Worm (Caenorhabditis elegans) whole organism, mixed stage, embryonic: ENCODE measurements around the gene W04G3.5.

Experiments
- M03D4.4 ChIP-seq: sonication (generic microtip); optimal IDR thresholded peaks from 2 replicates; lab custom pipeline; 2017; ENCODE audit warnings: mild to moderate bottlenecking, missing genetic modification characterization, missing compliant biosample characterization
- bed-3 ChIP-seq: fragments of 200-800 bp; sonication (Bioruptor generic); optimal IDR thresholded peaks from 3 replicates; lab custom pipeline; 2018; ENCODE audit warnings: mild to moderate bottlenecking, missing genetic modification characterization, moderate library complexity, missing compliant biosample characterization
- blmp-1 ChIP-seq: fragments of 150-350 bp; optimal IDR thresholded peaks from 2 replicates; lab custom pipeline; 2014; ENCODE audit warnings: missing biosample characterization, missing genetic modification characterization
- ceh-43 ChIP-seq: fragments of 200-800 bp; sonication (Bioruptor generic); optimal IDR thresholded peaks from 2 replicates; lab custom pipeline; 2018; ENCODE audit warnings: mild to moderate bottlenecking, missing genetic modification characterization, moderate library complexity, missing compliant biosample characterization
- ceh-83 ChIP-seq: fragments of 200-800 bp; sonication (Bioruptor generic); optimal IDR thresholded peaks from 2 replicates; lab custom pipeline; 2018; ENCODE audit warnings: mild to moderate bottlenecking, missing genetic modification characterization, missing compliant biosample characterization
- ces-1 ChIP-seq: fragments of 150-350 bp; optimal IDR thresholded peaks from 2 replicates; lab custom pipeline; 2014; ENCODE audit warnings: missing biosample characterization, missing genetic modification reagents, missing genetic modification characterization
- cnd-1 ChIP-seq: fragments of 200-800 bp; sonication (Bioruptor generic); optimal IDR thresholded peaks from 2 replicates; lab custom pipeline; 2018; ENCODE audit warnings: mild to moderate bottlenecking, missing genetic modification characterization, missing compliant biosample characterization
- drap-1 ChIP-seq: fragments of 200-800 bp; sonication (Bioruptor generic); optimal IDR thresholded peaks from 3 replicates; lab custom pipeline; 2018; ENCODE audit warnings: mild to moderate bottlenecking, missing genetic modification characterization, missing compliant biosample characterization
- elt-1 ChIP-seq: sonication (generic microtip); optimal IDR thresholded peaks from 2 replicates; lab custom pipeline; 2017; ENCODE audit warnings: missing genetic modification characterization, mild to moderate bottlenecking, missing compliant biosample characterization, antibody characterized with exemption, moderate library complexity, borderline replicate concordance; ENCODE audit not compliant: insufficient read depth
- elt-3 ChIP-seq: fragments of 150-350 bp; optimal IDR thresholded peaks from 2 replicates; lab custom pipeline; 2014; ENCODE audit warnings: missing biosample characterization, missing genetic modification characterization
- ham-2 ChIP-seq: fragments of 200-800 bp; sonication (Bioruptor generic); optimal IDR thresholded peaks from 2 replicates; lab custom pipeline; 2018; ENCODE audit warnings: mild to moderate bottlenecking, missing genetic modification characterization, missing compliant biosample characterization
- hlh-1 ChIP-seq: fragments of 150-350 bp; optimal IDR thresholded peaks from 2 replicates; lab custom pipeline; 2014; ENCODE audit warnings: missing biosample characterization, missing genetic modification reagents, missing genetic modification characterization
- lin-13 ChIP-seq: fragments of 150-350 bp; optimal IDR thresholded peaks from 2 replicates; lab custom pipeline; 2014; ENCODE audit warnings: missing biosample characterization, missing genetic modification characterization
- mep-1 ChIP-seq: fragments of 150-350 bp; optimal IDR thresholded peaks from 2 replicates; lab custom pipeline; 2017; ENCODE audit warnings: missing biosample characterization, missing genetic modification reagents, missing genetic modification characterization, inconsistent platforms
- mls-2 ChIP-seq: sonication (generic microtip); optimal IDR thresholded peaks from 2 replicates; lab custom pipeline; 2016; ENCODE audit warnings: mild to moderate bottlenecking, missing genetic modification characterization, moderate library complexity, missing compliant biosample characterization
- nhr-12 ChIP-seq: fragments of 150-350 bp; optimal IDR thresholded peaks from 2 replicates; lab custom pipeline; 2014; ENCODE audit warnings: missing biosample characterization, missing genetic modification characterization
- nhr-28 ChIP-seq: fragments of 150-350 bp; optimal IDR thresholded peaks from 2 replicates; lab custom pipeline; 2014; ENCODE audit warnings: missing biosample characterization, missing genetic modification characterization
- nhr-76 ChIP-seq: sonication (generic microtip); optimal IDR thresholded peaks from 2 replicates; lab custom pipeline; 2017; ENCODE audit warnings: missing biosample characterization, missing genetic modification characterization
- pha-4 ChIP-seq: fragments of 150-350 bp; optimal IDR thresholded peaks from 2 replicates; lab custom pipeline; 2018; ENCODE audit warnings: missing biosample characterization, missing genetic modification reagents, missing genetic modification characterization
- sem-2 ChIP-seq: fragments of 200-800 bp; sonication (Bioruptor generic); optimal IDR thresholded peaks from 2 replicates; lab custom pipeline; 2018; ENCODE audit warnings: mild to moderate bottlenecking, missing genetic modification characterization, missing compliant biosample characterization
- sptf-1 ChIP-seq: sonication (generic microtip); optimal IDR thresholded peaks from 2 replicates; lab custom pipeline; 2017; ENCODE audit warnings: mild to moderate bottlenecking, missing genetic modification characterization, moderate library complexity, missing compliant biosample characterization
- unc-39 ChIP-seq: fragments of 150-350 bp; optimal IDR thresholded peaks from 2 replicates; lab custom pipeline; 2014; ENCODE audit warnings: missing biosample characterization, missing genetic modification characterization
- unc-62 ChIP-seq: fragments of 150-350 bp; optimal IDR thresholded peaks from 2 replicates; lab custom pipeline; 2014; ENCODE audit warnings: missing biosample characterization, missing genetic modification reagents, missing genetic modification characterization
- ztf-11 ChIP-seq: fragments of 150-350 bp; optimal IDR thresholded peaks from 2 replicates; lab custom pipeline; 2014; ENCODE audit warnings: missing biosample characterization, missing genetic modification characterization

The W04G3.5 gene

DNA sequence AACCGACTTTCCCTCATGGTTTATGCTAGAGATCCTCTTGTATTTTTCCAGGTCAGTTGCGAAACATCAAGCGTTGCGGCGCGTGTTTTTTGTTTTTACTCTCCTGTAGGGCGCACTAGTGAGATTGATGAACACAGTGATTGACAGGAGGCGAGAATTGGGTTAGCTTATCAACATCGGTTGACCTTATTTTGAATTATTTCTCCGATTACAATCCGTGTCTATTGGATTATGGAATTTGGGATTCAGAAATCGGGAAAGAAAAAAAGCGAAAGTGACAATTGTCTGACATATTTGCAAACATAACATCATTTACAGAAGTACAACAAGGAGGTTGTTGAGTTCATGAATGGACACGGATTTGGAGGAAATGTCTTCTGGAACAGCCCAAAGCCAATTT, 12.5 kb upstream of the W04G3.5 start:
- TF ChIP-seq unc-62 (GFP tag; lab: Kevin White, UChicago), result peak; percentile 55
- no peak for TF ChIP-seq ham-2 (GFP tag; lab: Kevin White, UChicago)
- TF ChIP-seq hlh-1 (tag; lab: Kevin White, UChicago), result no peak
- TF ChIP-seq blmp-1, result peak; percentile 59
- no peak for TF ChIP-seq nhr-28 (tag; lab: Kevin White, UChicago)
- TF ChIP-seq ceh-83, result no peak

DNA sequence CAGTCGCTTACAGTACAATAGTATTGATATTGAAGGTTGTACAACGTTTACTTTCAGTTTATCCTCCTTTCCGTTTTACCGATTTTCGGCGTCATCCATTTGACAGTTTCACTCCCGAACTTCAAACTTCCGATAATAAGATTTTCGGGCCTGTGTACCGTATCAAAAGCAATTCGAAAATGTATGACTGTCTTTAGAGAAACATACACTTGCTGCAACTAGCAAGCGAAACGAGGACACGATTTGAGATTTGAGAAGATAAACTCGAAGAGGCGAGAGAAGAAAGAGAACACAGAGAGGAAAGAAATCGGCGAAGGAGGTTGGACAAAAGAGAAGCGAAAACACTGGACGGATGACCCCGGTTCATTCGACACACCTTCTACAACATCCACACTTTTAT, 11.6 kb upstream of the W04G3.5 start, which contains the start of gene lpr-5:
Gene lpr-5, plus strand, starts transcription at position 220 of the 400 bp plus-strand sequence.
- TF ChIP-seq bed-3 (GFP tag; lab: Kevin White, UChicago) (no peak), ham-2 (GFP tag; lab: Kevin White, UChicago) (peak; percentile 9), cnd-1 (tag; lab: Kevin White, UChicago) (no peak), blmp-1 (peak; percentile 4)
- TF ChIP-seq, all 35 proteins: peak for 2

DNA sequence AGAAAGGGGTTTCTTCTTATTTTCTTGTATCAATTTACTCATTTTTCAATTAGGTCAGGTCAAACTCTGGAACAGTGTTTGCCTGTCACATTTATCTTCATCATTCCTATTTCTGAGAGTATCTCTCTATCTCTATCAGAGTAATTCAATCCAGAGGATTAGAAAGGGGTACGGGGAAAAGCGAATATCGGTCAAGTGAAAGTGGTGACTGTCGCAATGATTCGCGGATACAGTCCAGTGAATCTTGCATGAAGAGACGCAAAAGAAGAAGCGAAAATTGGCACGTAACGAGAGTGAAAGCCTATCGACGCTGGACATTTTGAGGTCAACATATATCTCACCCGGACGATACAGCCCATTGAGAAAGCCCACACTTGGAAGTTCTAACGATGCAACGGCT, 8.7 kb upstream of the W04G3.5 start, which contains the start of gene lpr-4:
Gene lpr-4, plus strand, starts transcription at position 328 of the 400 bp plus-strand sequence.
- TF ChIP-seq elt-1 (peak; percentile 5), ham-2 (GFP tag; lab: Kevin White, UChicago) (peak; percentile 83), bed-3 (GFP tag; lab: Kevin White, UChicago) (no peak), elt-3 (peak; percentile 57), unc-62 (GFP tag; lab: Kevin White, UChicago) (peak; percentile 57), M03D4.4 (no peak), blmp-1 (peak; percentile 98)

DNA sequence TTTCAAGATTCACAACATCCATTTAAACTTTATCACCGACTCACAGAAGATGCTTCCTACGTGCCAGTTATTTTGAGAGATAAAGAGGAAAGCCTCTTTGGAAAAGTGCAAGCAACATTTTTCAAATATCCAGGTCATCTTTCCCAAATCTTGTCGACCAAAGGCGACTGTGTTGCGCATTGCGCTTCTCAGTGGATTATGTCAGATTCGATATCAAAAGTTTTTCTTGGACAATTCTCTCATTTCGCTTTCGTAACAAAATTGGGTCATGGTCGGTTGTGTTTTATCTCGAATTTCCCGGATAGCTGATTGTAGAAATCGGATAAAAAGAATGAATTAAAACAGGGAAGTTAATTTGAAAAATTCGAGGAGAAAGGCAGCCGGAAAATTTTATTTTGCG, 6.2 kb upstream of the W04G3.5 start:
- TF ChIP-seq sptf-1 (tag; lab: Kevin White, UChicago), result no peak
- TF ChIP-seq mep-1 (tag; lab: Kevin White, UChicago), result no peak
- peak; percentile 5 for TF ChIP-seq elt-1
- TF ChIP-seq unc-62 (GFP tag; lab: Kevin White, UChicago), result no peak
- TF ChIP-seq hlh-1 (tag; lab: Kevin White, UChicago), result no peak
- peak; percentile 33 for TF ChIP-seq ham-2 (GFP tag; lab: Kevin White, UChicago)
- TF ChIP-seq ces-1, result no peak
- peak; percentile 44 for TF ChIP-seq blmp-1
- no peak for TF ChIP-seq drap-1 (GFP tag; lab: Kevin White, UChicago)
- TF ChIP-seq nhr-76 (tag; lab: Kevin White, UChicago), result no peak

DNA sequence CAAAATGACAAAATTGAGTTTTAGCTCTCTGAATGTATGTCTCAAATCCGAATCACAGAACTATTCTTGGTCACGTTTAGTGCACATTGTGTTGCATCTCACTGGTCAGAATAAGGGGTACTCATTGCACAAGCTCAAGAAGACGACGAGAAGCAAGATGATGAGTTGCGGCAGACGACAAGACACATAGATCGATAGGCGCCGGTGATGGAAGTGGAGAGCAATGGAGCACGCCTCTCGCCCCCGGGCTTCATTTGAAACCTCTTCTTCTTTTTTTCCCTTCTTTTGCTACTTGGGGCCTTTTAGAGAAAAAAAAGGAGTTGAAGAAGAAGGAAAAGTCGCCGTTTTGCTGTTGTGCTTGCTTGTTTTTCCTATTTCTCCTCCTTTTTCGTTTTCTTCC, 5.1 kb upstream of the W04G3.5 start, which contains the start of gene apt-9:
Gene apt-9, plus strand, starts transcription at position 194 of the 400 bp plus-strand sequence.
- no peak for TF ChIP-seq ztf-11
- TF ChIP-seq ces-1, result peak; percentile 52
- no peak for TF ChIP-seq ham-2 (GFP tag; lab: Kevin White, UChicago)
- no peak for TF ChIP-seq ceh-43 (GFP tag; lab: Kevin White, UChicago)

DNA sequence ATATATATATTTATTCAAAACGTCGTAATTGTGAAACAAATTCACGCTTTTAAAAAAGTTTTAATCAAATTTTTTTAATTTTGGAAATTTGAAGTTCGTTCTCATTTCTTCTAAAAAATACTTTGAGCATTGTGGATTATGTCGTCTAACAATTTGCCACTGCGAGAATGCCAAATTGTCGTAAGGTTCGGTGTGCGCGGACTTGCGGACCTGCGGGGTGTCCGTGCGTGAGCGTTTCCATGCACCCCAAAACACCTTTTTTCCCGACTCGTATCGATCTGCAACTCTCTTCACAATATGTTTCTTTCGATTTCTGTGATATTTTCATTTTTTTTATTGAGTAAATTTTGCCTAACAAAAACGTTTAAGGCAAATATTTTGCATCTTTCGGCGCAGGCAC, 757 bp upstream of the W04G3.5 start:
- TF ChIP-seq lin-13, result peak; percentile 22
- no peak for TF ChIP-seq elt-3

DNA sequence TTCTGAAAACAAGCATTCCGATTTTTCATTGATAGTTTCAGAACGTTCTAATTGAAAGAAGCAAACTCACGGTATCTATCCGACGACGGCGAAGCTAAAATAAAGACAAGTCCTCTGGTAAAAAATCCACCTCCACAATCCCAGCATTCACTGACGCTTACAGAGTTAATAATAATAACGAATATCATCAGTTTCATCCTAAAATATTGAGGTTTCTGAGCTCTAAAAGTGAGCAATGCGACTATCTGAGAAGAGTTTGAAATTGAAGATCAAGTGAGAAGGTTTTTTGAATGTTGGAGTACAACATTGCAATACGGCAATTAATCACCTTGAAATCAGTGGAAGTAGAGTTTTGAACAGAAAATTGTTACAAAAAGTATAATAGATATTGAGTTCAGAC, 3.0 kb downstream of the W04G3.5 start, which contains the start of gene W04G3.12:
Gene W04G3.12, minus strand, starts transcription at position 311 of the 400 bp plus-strand sequence.
- no peak for TF ChIP-seq sem-2
- no peak for TF ChIP-seq unc-39 (tag; lab: Kevin White, UChicago)
- no peak for TF ChIP-seq ceh-43 (GFP tag; lab: Kevin White, UChicago)
- TF ChIP-seq pha-4, result no peak
- TF ChIP-seq ceh-83, result no peak
- no peak for TF ChIP-seq nhr-12
- TF ChIP-seq unc-62 (GFP tag; lab: Kevin White, UChicago), result no peak
- TF ChIP-seq mls-2 (tag; lab: Kevin White, UChicago), result no peak
- no peak for TF ChIP-seq nhr-28 (tag; lab: Kevin White, UChicago)
- no peak for TF ChIP-seq hlh-1 (tag; lab: Kevin White, UChicago)

DNA sequence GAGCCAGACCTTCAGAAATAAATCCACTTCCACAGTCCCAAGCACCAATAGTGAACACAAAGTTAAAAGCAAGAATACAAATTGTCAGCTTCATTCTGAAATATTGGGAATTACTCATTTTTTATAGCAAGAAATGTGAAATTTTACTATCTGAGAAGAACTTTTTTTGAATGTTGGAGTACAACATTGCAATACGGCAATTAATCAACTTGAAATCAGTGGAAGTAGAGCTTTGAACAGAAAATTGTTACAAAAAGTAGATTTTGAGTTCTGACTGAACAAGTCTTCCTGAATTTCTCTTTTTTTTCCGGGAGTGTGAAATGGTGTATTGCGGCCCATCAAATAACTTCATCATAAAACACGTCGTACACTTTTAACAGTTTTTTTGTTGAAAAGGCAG, 4.7 kb downstream of the W04G3.5 start, which contains the start of gene W04G3.10:
Gene W04G3.10, minus strand, starts transcription at position 101 of the 400 bp plus-strand sequence.
- TF ChIP-seq unc-39 (tag; lab: Kevin White, UChicago) (no peak), drap-1 (GFP tag; lab: Kevin White, UChicago) (no peak), blmp-1 (no peak), pha-4 (no peak), lin-13 (no peak)
- TF ChIP-seq, all 35 proteins: peak for 0
